Fruit fly (Drosophila melanogaster) whole organism, pupa: ENCODE data around the gene Creld.

Experiments
- CG12605 ChIP-seq: fragments of 200-800 bp; sonication (Bioruptor generic); IDR thresholded peaks from 2 replicates; pipeline ENCODE4 v1.3.6; 2022; ENCODE audit warnings: missing biosample characterization, missing genetic modification characterization
- CG14655 ChIP-seq: fragments of 200-800 bp; sonication (Bioruptor generic); optimal IDR thresholded peaks from 3 replicates; lab custom pipeline; 2017; ENCODE audit warnings: mild to moderate bottlenecking, missing biosample characterization, missing genetic modification reagents, missing genetic modification characterization
- CG34367 ChIP-seq: fragments of 200-800 bp; sonication (Bioruptor generic); optimal IDR thresholded peaks from 2 replicates; lab custom pipeline; 2018; ENCODE audit warnings: missing biosample characterization, mild to moderate bottlenecking, missing genetic modification characterization
- CG4496 ChIP-seq: fragments of 200-800 bp; sonication (Bioruptor generic); IDR thresholded peaks from 3 replicates; pipeline ENCODE4 v1.3.6; 2022; ENCODE audit warnings: missing biosample characterization, missing genetic modification characterization
- EcR ChIP-seq: fragments of 200-800 bp; sonication (Bioruptor generic); optimal IDR thresholded peaks from 3 replicates; lab custom pipeline; 2019; ENCODE audit warnings: missing biosample characterization, missing genetic modification characterization, mild to moderate bottlenecking, moderate library complexity, missing genetic modification reagents
- gl ChIP-seq: fragments of 200-800 bp; sonication (Bioruptor generic); optimal IDR thresholded peaks from 2 replicates; lab custom pipeline; 2018; ENCODE audit warnings: missing biosample characterization, mild to moderate bottlenecking, missing genetic modification characterization

DNA sequence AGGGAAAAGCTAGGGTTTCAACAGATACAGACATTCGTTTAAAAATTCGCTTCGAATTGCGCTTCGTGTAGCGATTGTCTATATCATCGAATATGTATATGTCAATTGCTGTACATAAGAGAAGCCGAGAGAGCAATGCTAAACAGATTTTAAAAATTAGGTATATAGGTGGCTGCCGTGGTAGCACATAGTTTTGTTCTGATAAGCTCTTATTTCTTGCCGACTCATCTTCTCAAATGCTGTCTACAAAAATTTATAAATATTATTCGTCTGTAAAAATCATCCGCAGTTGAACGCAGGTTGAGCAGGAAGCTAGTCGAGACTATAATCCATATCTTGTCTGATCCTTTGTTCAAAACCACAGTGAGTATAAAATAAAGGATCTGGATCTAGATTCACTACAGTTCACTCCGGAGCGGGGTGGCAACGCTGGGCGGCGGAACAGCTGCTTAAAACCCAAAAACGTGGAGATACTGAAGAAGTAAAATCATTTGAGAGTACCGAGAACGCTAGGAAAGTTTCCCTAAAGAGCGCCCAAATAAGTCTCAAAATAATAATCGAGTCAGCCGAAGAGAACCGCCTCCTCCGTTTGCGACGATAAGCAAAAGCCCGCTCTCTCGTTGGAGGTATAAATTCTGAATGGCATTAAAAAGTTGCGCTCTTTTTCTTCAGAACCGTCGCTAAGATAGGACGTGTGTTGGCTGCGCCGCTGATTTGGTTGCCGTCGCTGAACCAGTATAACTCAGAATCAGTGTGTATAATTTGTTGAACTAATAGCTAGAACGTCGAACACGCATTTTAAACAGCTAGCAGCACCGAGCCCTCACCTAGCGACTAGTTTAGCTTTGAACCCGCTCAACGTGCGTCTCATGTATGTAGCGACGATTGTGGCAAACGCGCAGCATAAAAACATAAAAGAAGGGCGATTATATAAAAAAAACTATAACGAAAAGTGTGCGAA lies 5.6 kb downstream of the Creld start:
- TF ChIP-seq gl (tag; lab: Kevin White, UChicago), result peak; percentile 21
- no peak for TF ChIP-seq CG34367 (tag; lab: Kevin White, UChicago)
- no peak; the same call in 1 of the 2 replicates for TF ChIP-seq CG12605 (GFP tag; lab: Robert Waterston, UW)
- no peak for TF ChIP-seq CG14655 (GFP tag; lab: Kevin White, UChicago)
- TF ChIP-seq CG4496, result no peak
- peak; percentile 23 for TF ChIP-seq EcR
